Worm (Caenorhabditis elegans): Measurements from ENCODE around the gene R160.12.

ce11 chrX:4427387-4427786 is 49.8 kb upstream of the R160.12 start:
- TF ChIP-seq F22D6.2 (tag; optimal IDR thresholded peaks at IDR 0.05): no peak
- no peak for TF ChIP-seq him-1 (tag; optimal IDR thresholded peaks at IDR 0.05)
- no peak for TF ChIP-seq F37B4.10 (GFP tag; IDR thresholded peaks at IDR 0.05)
- TF ChIP-seq sea-2 (GFP tag; IDR thresholded peaks at IDR 0.05): no peak
- TF ChIP-seq pbrm-1 (GFP tag; IDR thresholded peaks at IDR 0.05): no peak
- TF ChIP-seq mxl-1 (tag; optimal IDR thresholded peaks at IDR 0.05): no peak
- no peak for TF ChIP-seq snpc-1.3 (tag; optimal IDR thresholded peaks at IDR 0.05; ENCODE audit: insufficient read depth)
- no peak for TF ChIP-seq zfh-2 (GFP tag; conservative IDR thresholded peaks at IDR 0.05)
- no peak for TF ChIP-seq nhr-27 (tag; optimal IDR thresholded peaks at IDR 0.05)
- no peak for TF ChIP-seq ama-1 (optimal IDR thresholded peaks at IDR 0.05)
- TF ChIP-seq ama-1 (GFP tag; optimal IDR thresholded peaks at IDR 0.05): no peak

Measured in whole organism, young adult.